Fruit fly (Drosophila melanogaster) whole organism, prepupa: ENCODE measurements around the gene Vps33B.

Experiments
- Blimp-1 ChIP-seq: fragments of 200-800 bp; sonication (Bioruptor generic); optimal IDR thresholded peaks from 3 replicates; lab custom pipeline; 2017; ENCODE audit warnings: missing biosample characterization, missing genetic modification characterization, mild to moderate bottlenecking, moderate library complexity, missing genetic modification reagents
- CG15336 ChIP-seq: fragments of 200-800 bp; sonication (Bioruptor generic); IDR thresholded peaks from 2 replicates; pipeline ENCODE4 v1.3.6; 2022; ENCODE audit warnings: missing biosample characterization, missing genetic modification characterization
- CG16779 ChIP-seq: fragments of 200-800 bp; sonication (Bioruptor generic); optimal IDR thresholded peaks from 3 replicates; lab custom pipeline; 2017; ENCODE audit warnings: missing biosample characterization, mild to moderate bottlenecking, missing genetic modification characterization
- CG3032 ChIP-seq: fragments of 200-800 bp; optimal IDR thresholded peaks from 2 replicates; lab custom pipeline; 2019; ENCODE audit warnings: missing biosample characterization, mild to moderate bottlenecking, missing genetic modification characterization, moderate library complexity
- CG31627 ChIP-seq: fragments of 200-800 bp; sonication (Bioruptor generic); optimal IDR thresholded peaks from 3 replicates; lab custom pipeline; 2016; ENCODE audit warnings: missing biosample characterization, missing genetic modification characterization
- CG32006 ChIP-seq: fragments of 200-800 bp; sonication (Bioruptor generic); optimal IDR thresholded peaks from 3 replicates; lab custom pipeline; 2017; ENCODE audit warnings: missing biosample characterization, mild to moderate bottlenecking, missing genetic modification characterization
- CG34406 ChIP-seq: fragments of 200-800 bp; sonication (Bioruptor generic); optimal IDR thresholded peaks from 3 replicates; lab custom pipeline; 2016; ENCODE audit warnings: missing biosample characterization, missing genetic modification characterization
- CG3919 ChIP-seq: fragments of 200-800 bp; sonication (Bioruptor generic); optimal IDR thresholded peaks from 3 replicates; lab custom pipeline; 2016; ENCODE audit warnings: missing biosample characterization, missing genetic modification characterization
- CG4318 ChIP-seq: fragments of 200-800 bp; sonication (Bioruptor generic); optimal IDR thresholded peaks from 3 replicates; lab custom pipeline; 2017; ENCODE audit warnings: missing biosample characterization, mild to moderate bottlenecking, missing genetic modification characterization
- CG6163 ChIP-seq: fragments of 200-800 bp; sonication (Bioruptor generic); IDR thresholded peaks from 3 replicates; pipeline ENCODE4 v1.3.6; 2022; ENCODE audit warnings: missing biosample characterization, missing genetic modification characterization
- CG6792 ChIP-seq: fragments of 200-800 bp; sonication (Bioruptor generic); optimal IDR thresholded peaks from 3 replicates; lab custom pipeline; 2016; ENCODE audit warnings: missing biosample characterization, missing genetic modification characterization
- CG6808 ChIP-seq: fragments of 200-800 bp; sonication (Bioruptor generic); optimal IDR thresholded peaks from 3 replicates; lab custom pipeline; 2017; ENCODE audit warnings: missing biosample characterization, missing genetic modification characterization, mild to moderate bottlenecking, moderate library complexity, missing genetic modification reagents
- CG6854 ChIP-seq: fragments of 200-800 bp; sonication (Bioruptor generic); optimal IDR thresholded peaks from 2 replicates; lab custom pipeline; 2017; ENCODE audit warnings: missing biosample characterization, mild to moderate bottlenecking, missing genetic modification characterization
- CG7368 ChIP-seq: fragments of 200-800 bp; sonication (Bioruptor generic); optimal IDR thresholded peaks from 3 replicates; lab custom pipeline; 2016; ENCODE audit warnings: missing biosample characterization, missing genetic modification characterization
- CG8119 ChIP-seq: fragments of 200-800 bp; sonication (Bioruptor generic); IDR thresholded peaks from 3 replicates; pipeline ENCODE4 v1.3.6; 2022; ENCODE audit warnings: missing biosample characterization, missing genetic modification characterization
- CG8319 ChIP-seq: fragments of 200-800 bp; sonication (Bioruptor generic); optimal IDR thresholded peaks from 3 replicates; lab custom pipeline; 2016; ENCODE audit warnings: missing biosample characterization, missing genetic modification characterization
- CG8632 ChIP-seq: fragments of 200-800 bp; sonication (Bioruptor generic); optimal IDR thresholded peaks from 3 replicates; lab custom pipeline; 2016; ENCODE audit warnings: missing biosample characterization, missing genetic modification characterization
- CG9139 ChIP-seq: fragments of 200-800 bp; sonication (Bioruptor generic); optimal IDR thresholded peaks from 3 replicates; lab custom pipeline; 2017; ENCODE audit warnings: missing biosample characterization, mild to moderate bottlenecking, missing genetic modification characterization
- Eip75B ChIP-seq: fragments of 200-800 bp; sonication (Bioruptor generic); optimal IDR thresholded peaks from 3 replicates; lab custom pipeline; 2016; ENCODE audit warnings: missing biosample characterization, missing genetic modification characterization
- Eip78C ChIP-seq: fragments of 200-800 bp; sonication (Bioruptor generic); peaks from one replicate; lab custom pipeline; 2016; ENCODE audit warnings: missing biosample characterization, missing genetic modification characterization
- Eip93F ChIP-seq: fragments of 200-800 bp; sonication (Bioruptor generic); optimal IDR thresholded peaks from 2 replicates; lab custom pipeline; 2016; ENCODE audit warnings: missing biosample characterization, mild to moderate bottlenecking, missing genetic modification characterization
- Ets21C ChIP-seq: fragments of 200-800 bp; sonication (Bioruptor generic); optimal IDR thresholded peaks from 3 replicates; lab custom pipeline; 2016; ENCODE audit warnings: missing biosample characterization, missing genetic modification characterization
- Ets96B ChIP-seq: fragments of 200-800 bp; optimal IDR thresholded peaks from 2 replicates; lab custom pipeline; 2019; ENCODE audit warnings: missing biosample characterization, mild to moderate bottlenecking, missing genetic modification characterization, moderate library complexity
- Hr38 ChIP-seq: sonication (Bioruptor generic); optimal IDR thresholded peaks from 2 replicates; lab custom pipeline; 2016; ENCODE audit warnings: missing biosample characterization, missing genetic modification characterization
- Hr39 ChIP-seq: fragments of 200-800 bp; sonication (Bioruptor generic); optimal IDR thresholded peaks from 2 replicates; lab custom pipeline; 2016; ENCODE audit warnings: missing biosample characterization, missing genetic modification characterization
- Hr4 ChIP-seq: fragments of 200-800 bp; sonication (Bioruptor generic); optimal IDR thresholded peaks from 3 replicates; lab custom pipeline; 2016; ENCODE audit warnings: missing biosample characterization, missing genetic modification characterization
- Met ChIP-seq: fragments of 200-800 bp; sonication (Bioruptor generic); optimal IDR thresholded peaks from 3 replicates; lab custom pipeline; 2016; ENCODE audit warnings: missing biosample characterization, missing genetic modification characterization
- Smox ChIP-seq: fragments of 200-800 bp; sonication (Bioruptor generic); optimal IDR thresholded peaks from 3 replicates; lab custom pipeline; 2016; ENCODE audit warnings: missing biosample characterization, missing genetic modification characterization
- Sox102F ChIP-seq: fragments of 200-800 bp; sonication (Bioruptor generic); optimal IDR thresholded peaks from 2 replicates; lab custom pipeline; 2016; ENCODE audit warnings: missing biosample characterization, mild to moderate bottlenecking, missing genetic modification characterization
- Sox14 ChIP-seq: fragments of 200-800 bp; sonication (Bioruptor generic); optimal IDR thresholded peaks from 3 replicates; lab custom pipeline; 2016; ENCODE audit warnings: missing biosample characterization, missing genetic modification characterization
- achi ChIP-seq: fragments of 200-800 bp; sonication (Bioruptor generic); optimal IDR thresholded peaks from 3 replicates; lab custom pipeline; 2016; ENCODE audit warnings: missing biosample characterization, missing genetic modification characterization
- acj6 ChIP-seq: fragments of 200-800 bp; sonication (Bioruptor generic); optimal IDR thresholded peaks from 3 replicates; lab custom pipeline; 2016; ENCODE audit warnings: missing biosample characterization, missing genetic modification characterization
- cyc ChIP-seq: fragments of 200-800 bp; sonication (Bioruptor generic); optimal IDR thresholded peaks from 3 replicates; lab custom pipeline; 2016; ENCODE audit warnings: missing biosample characterization, missing genetic modification characterization
- dac ChIP-seq: fragments of 200-800 bp; sonication (Bioruptor generic); optimal IDR thresholded peaks from 2 replicates; lab custom pipeline; 2017; ENCODE audit warnings: missing biosample characterization, mild to moderate bottlenecking, missing genetic modification characterization
- dsx ChIP-seq: fragments of 200-800 bp; optimal IDR thresholded peaks from 3 replicates; lab custom pipeline; 2019; ENCODE audit warnings: missing biosample characterization, mild to moderate bottlenecking, missing genetic modification characterization, moderate library complexity; ENCODE audit not compliant: poor library complexity, severe bottlenecking
- eg ChIP-seq: fragments of 200-800 bp; sonication (Bioruptor generic); IDR thresholded peaks from 3 replicates; pipeline ENCODE4 v1.3.6; 2022; ENCODE audit warnings: missing biosample characterization, missing genetic modification characterization
- fd59A ChIP-seq: fragments of 200-800 bp; sonication (Bioruptor generic); optimal IDR thresholded peaks from 2 replicates; lab custom pipeline; 2017; ENCODE audit warnings: missing biosample characterization, mild to moderate bottlenecking, missing genetic modification characterization, missing genetic modification reagents
- fkh ChIP-seq: fragments of 200-800 bp; sonication (Bioruptor generic); optimal IDR thresholded peaks from 3 replicates; lab custom pipeline; 2017; ENCODE audit warnings: missing biosample characterization, mild to moderate bottlenecking, missing genetic modification characterization, moderate library complexity
- lz ChIP-seq: fragments of 200-800 bp; sonication (Bioruptor generic); optimal IDR thresholded peaks from 3 replicates; lab custom pipeline; 2016; ENCODE audit warnings: missing biosample characterization, missing genetic modification characterization
- net ChIP-seq: fragments of 200-800 bp; sonication (Bioruptor generic); optimal IDR thresholded peaks from 3 replicates; lab custom pipeline; 2016; ENCODE audit warnings: missing biosample characterization, missing genetic modification characterization
- pdm3 ChIP-seq: fragments of 200-800 bp; sonication (Bioruptor generic); optimal IDR thresholded peaks from 3 replicates; lab custom pipeline; 2016; ENCODE audit warnings: missing biosample characterization, missing genetic modification characterization
- salr ChIP-seq, 2 experiments: fragments of 200-800 bp; sonication (Bioruptor generic); optimal IDR thresholded peaks; 3 replicates each; lab custom pipeline; 2016 to 2018; ENCODE audit warnings: missing biosample characterization in 2 of 2, missing genetic modification characterization in 2 of 2, mild to moderate bottlenecking in 1 of 2
- spab ChIP-seq: fragments of 200-800 bp; sonication (Bioruptor generic); optimal IDR thresholded peaks from 2 replicates; lab custom pipeline; 2017; ENCODE audit warnings: missing biosample characterization, mild to moderate bottlenecking, missing genetic modification characterization, missing genetic modification reagents
- vri ChIP-seq: fragments of 200-800 bp; sonication (Bioruptor generic); optimal IDR thresholded peaks from 3 replicates; lab custom pipeline; 2016; ENCODE audit warnings: missing biosample characterization, mild to moderate bottlenecking, missing genetic modification characterization

Vps33B gene

DNA sequence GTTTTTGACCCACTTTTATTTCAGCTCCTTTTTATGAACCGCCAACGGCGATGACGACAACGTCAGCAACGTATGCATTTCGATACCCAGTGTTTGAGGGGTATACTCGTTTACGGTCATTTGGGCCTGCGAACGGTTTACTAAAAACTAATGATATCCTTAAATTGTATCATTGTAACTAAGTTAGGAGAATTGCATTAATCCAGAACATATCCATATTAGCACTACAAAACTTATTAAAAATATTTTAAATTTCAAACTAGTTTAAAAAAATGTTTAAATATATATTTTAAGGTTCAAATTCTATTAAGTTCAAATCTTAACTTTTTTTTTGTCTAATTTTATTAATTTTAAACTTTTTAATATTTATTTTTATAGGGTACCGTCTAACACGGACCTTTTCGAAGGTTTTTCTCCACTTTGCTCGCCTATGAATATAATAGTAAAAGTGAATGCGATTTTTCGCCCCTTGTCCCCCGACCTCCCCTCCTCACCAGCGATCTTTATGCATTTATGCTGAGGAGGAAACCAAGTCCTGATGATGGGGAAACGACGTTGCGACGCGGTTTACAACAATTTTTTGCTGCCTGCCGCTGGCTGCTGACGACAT is 14.0 kb upstream of the Vps33B start (continued):
- TF ChIP-seq Ets21C (GFP tag; lab: Kevin White, UChicago) = no peak
- TF ChIP-seq Sox14 (GFP tag; lab: Kevin White, UChicago) = peak; percentile 5
- peak; percentile 42 for TF ChIP-seq CG3032 (tag; lab: Kevin White, UChicago)
- peak; percentile 50; the same call in 1 of the 2 replicates for TF ChIP-seq CG15336 (GFP tag; lab: Robert Waterston, UW)
- no peak for TF ChIP-seq eg (GFP tag; lab: Robert Waterston, UW)
- TF ChIP-seq Hr39 (GFP tag; lab: Kevin White, UChicago) = peak; percentile 44
- TF ChIP-seq pdm3 (GFP tag; lab: Kevin White, UChicago) = peak; percentile 37
- TF ChIP-seq Eip93F = no peak
- peak; percentile 51 for TF ChIP-seq CG34406 (GFP tag; lab: Kevin White, UChicago)
- TF ChIP-seq, all 60 proteins: peak for 33

DNA sequence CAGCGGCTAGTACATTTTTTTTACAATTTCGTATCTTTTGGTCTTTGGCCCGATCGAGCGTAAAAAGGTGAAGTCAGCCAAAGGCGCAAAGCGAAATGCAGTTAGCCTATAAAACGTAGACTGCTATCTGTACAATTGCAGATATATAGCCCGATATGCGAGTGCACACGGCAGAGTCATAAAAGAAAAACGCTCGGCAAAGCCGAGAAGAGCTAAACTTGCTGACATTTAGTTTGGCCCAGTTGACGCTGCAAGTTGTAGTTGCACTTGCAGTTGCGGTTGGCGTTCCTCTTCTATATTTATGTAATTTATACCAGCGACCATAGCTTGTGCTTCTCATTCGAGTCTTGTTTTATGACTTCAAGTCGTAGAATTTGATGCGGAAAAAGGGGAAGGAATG is 12.6 kb upstream of the Vps33B start:
- no peak for TF ChIP-seq CG15336 (GFP tag; lab: Robert Waterston, UW)
- no peak for TF ChIP-seq CG6854
- no peak for TF ChIP-seq CG6808
- TF ChIP-seq fkh (GFP tag; lab: Kevin White, UChicago) = no peak
- no peak for TF ChIP-seq CG8319
- TF ChIP-seq CG6792 = no peak
- no peak for TF ChIP-seq spab
- no peak for TF ChIP-seq pdm3 (GFP tag; lab: Kevin White, UChicago)
- no peak for TF ChIP-seq Hr38 (GFP tag; lab: Kevin White, UChicago)
- TF ChIP-seq achi (GFP tag; lab: Kevin White, UChicago) = no peak
- TF ChIP-seq CG4318 (GFP tag; lab: Kevin White, UChicago) = no peak
- TF ChIP-seq, all 60 proteins: peak for 0

DNA sequence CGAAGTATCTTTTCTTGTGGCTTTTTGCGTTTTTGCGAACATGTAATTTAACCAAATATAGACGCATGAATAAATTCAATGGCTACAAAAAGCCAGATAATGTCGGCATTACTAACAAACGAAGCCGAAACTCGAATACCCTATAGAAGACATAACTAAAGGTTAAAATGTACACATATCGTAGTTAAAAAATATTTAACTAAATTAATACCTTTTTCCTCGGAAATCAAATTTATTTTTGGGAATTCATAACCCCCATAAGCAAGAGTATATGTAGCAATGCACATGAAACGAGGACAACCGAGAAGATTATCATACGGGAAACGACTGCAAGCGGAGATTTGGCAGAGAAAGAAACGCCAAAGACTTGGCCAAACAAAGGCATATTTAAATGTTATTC is 11.6 kb upstream of the Vps33B start:
- TF ChIP-seq CG6792 = peak; percentile 55
- TF ChIP-seq cyc (GFP tag; lab: Kevin White, UChicago) = peak; percentile 70
- peak; percentile 31 for TF ChIP-seq fd59A (GFP tag; lab: Kevin White, UChicago)
- TF ChIP-seq CG9139 (GFP tag; lab: Kevin White, UChicago) = no peak
- peak; percentile 61 for TF ChIP-seq Eip75B (GFP tag; lab: Kevin White, UChicago)
- TF ChIP-seq CG8632 (GFP tag; lab: Kevin White, UChicago) = peak; percentile 63
- TF ChIP-seq eg (GFP tag; lab: Robert Waterston, UW) = peak; percentile 60; the same call in 2 of the 3 replicates
- peak; percentile 77 for TF ChIP-seq CG32006 (GFP tag; lab: Kevin White, UChicago)
- peak; percentile 71 for TF ChIP-seq net
- peak; percentile 69 for TF ChIP-seq lz (GFP tag; lab: Kevin White, UChicago)
- peak; percentile 76 for TF ChIP-seq Sox14 (GFP tag; lab: Kevin White, UChicago)
- TF ChIP-seq achi (GFP tag; lab: Kevin White, UChicago) = peak; percentile 62
- TF ChIP-seq acj6 (GFP tag; lab: Kevin White, UChicago) = peak; percentile 60
- TF ChIP-seq CG15336 (GFP tag; lab: Robert Waterston, UW) = peak; percentile 39; the same call in 1 of the 2 replicates
- peak; percentile 13; the same call in 1 of the 3 replicates for TF ChIP-seq CG6163 (GFP tag; lab: Robert Waterston, UW)
- no peak for TF ChIP-seq dac
- peak; percentile 78 for TF ChIP-seq Met (GFP tag; lab: Kevin White, UChicago)
- no peak for TF ChIP-seq Blimp-1
- TF ChIP-seq CG31627 = peak; percentile 69
- TF ChIP-seq Ets21C (GFP tag; lab: Kevin White, UChicago) = peak; percentile 50
- TF ChIP-seq spab = peak; percentile 46
- TF ChIP-seq pdm3 (GFP tag; lab: Kevin White, UChicago) = peak; percentile 70
- peak; percentile 67 for TF ChIP-seq CG34406 (GFP tag; lab: Kevin White, UChicago)
- TF ChIP-seq Eip78C = peak; percentile 78
- no peak for TF ChIP-seq CG16779 (tag; lab: Kevin White, UChicago)
- TF ChIP-seq Smox = peak; percentile 76
- no peak for TF ChIP-seq dsx (GFP tag; lab: Kevin White, UChicago)
- TF ChIP-seq CG6854 = no peak
- TF ChIP-seq Ets96B (tag; lab: Kevin White, UChicago) = peak; percentile 61
- TF ChIP-seq CG7368 = peak; percentile 28
- no peak for TF ChIP-seq Eip93F
- TF ChIP-seq fkh (GFP tag; lab: Kevin White, UChicago) = no peak
- TF ChIP-seq vri (GFP tag; lab: Kevin White, UChicago) = peak; percentile 37
- peak in 1 of 2 experiments; percentile 45 for TF ChIP-seq salr (GFP tag; optimal IDR thresholded peaks at IDR 0.05; lab: Kevin White, UChicago)
- peak; percentile 55 for TF ChIP-seq CG8119
- peak; percentile 67 for TF ChIP-seq Hr4
- TF ChIP-seq CG6808 = peak; percentile 17
- peak; percentile 55 for TF ChIP-seq CG3919 (GFP tag; lab: Kevin White, UChicago)
- TF ChIP-seq CG8319 = peak; percentile 11
- TF ChIP-seq Hr38 (GFP tag; lab: Kevin White, UChicago) = no peak
- TF ChIP-seq Sox102F (GFP tag; lab: Kevin White, UChicago) = peak; percentile 76
